Worm (Caenorhabditis elegans) whole organism, L1 larva: ENCODE results near the gene Y46G5A.8.
A peak's percentile ranks its signal among the peaks of the same experiment; 100 is the strongest.

Experiments used
- C04F5.9 ChIP-seq: sonication (generic microtip); optimal IDR thresholded peaks from 2 replicates; lab custom pipeline; 2016; ENCODE audit warnings: missing genetic modification characterization, missing compliant biosample characterization
- F16B12.6 ChIP-seq: fragments of 150-350 bp; optimal IDR thresholded peaks from 2 replicates; lab custom pipeline; 2014; ENCODE audit warnings: missing biosample characterization, missing genetic modification characterization
- Y116A8C.19 ChIP-seq: sonication (generic microtip); optimal IDR thresholded peaks from 2 replicates; lab custom pipeline; 2016; ENCODE audit warnings: missing compliant biosample characterization, missing genetic modification characterization, borderline replicate concordance
- ceh-8 ChIP-seq: fragments of 200-800 bp; sonication (Bioruptor generic); optimal IDR thresholded peaks from 2 replicates; lab custom pipeline; 2018; ENCODE audit warnings: mild to moderate bottlenecking, missing genetic modification characterization, moderate library complexity, missing compliant biosample characterization
- ceh-82 ChIP-seq, 3 experiments: fragments of 150-350 bp in 1 of 3; sonication (generic microtip) in 2 of 3; optimal IDR thresholded peaks; 2 replicates each; lab custom pipeline; 2014 to 2017; ENCODE audit warnings: missing biosample characterization in 3 of 3, missing genetic modification characterization in 3 of 3
- ceh-88 ChIP-seq: fragments of 200-800 bp; sonication (Bioruptor generic); IDR thresholded peaks from 2 replicates; pipeline ENCODE4 v1.3.6; 2022; ENCODE audit warnings: missing genetic modification characterization, missing compliant biosample characterization
- ceh-90 ChIP-seq: sonication (generic microtip); optimal IDR thresholded peaks from 2 replicates; lab custom pipeline; 2016; ENCODE audit warnings: missing genetic modification characterization, missing compliant biosample characterization
- dpl-1 ChIP-seq, 3 experiments: fragments of 150-350 bp in 2 of 3; sonication (generic microtip) in 1 of 3; optimal IDR thresholded peaks; 2 replicates each; lab custom pipeline; 2014 to 2017; ENCODE audit warnings: missing biosample characterization in 3 of 3, missing genetic modification characterization in 3 of 3, missing genetic modification reagents in 3 of 3
- dsc-1 ChIP-seq: sonication (generic microtip); optimal IDR thresholded peaks from 2 replicates; lab custom pipeline; 2016; ENCODE audit warnings: mild to moderate bottlenecking, missing genetic modification characterization, missing compliant biosample characterization
- efl-1 ChIP-seq, 4 experiments: fragments of 150-350 bp; optimal IDR thresholded peaks in 3 of 4; peaks in 1 of 4; 1 replicate in 1 of 4; 2 replicates in 3 of 4; lab custom pipeline; 2014; ENCODE audit warnings: missing biosample characterization in 2 of 4, missing genetic modification characterization in 2 of 4, missing genetic modification reagents in 2 of 4
- egl-13 ChIP-seq: sonication (generic microtip); optimal IDR thresholded peaks from 2 replicates; lab custom pipeline; 2016; ENCODE audit warnings: missing genotype, missing genetic modification reagents, missing genetic modification characterization, missing compliant biosample characterization
- elt-2 ChIP-seq: sonication (generic microtip); optimal IDR thresholded peaks from 2 replicates; lab custom pipeline; 2016; ENCODE audit warnings: missing genetic modification characterization, mild to moderate bottlenecking, inconsistent platforms, missing compliant biosample characterization, missing genetic modification reagents
- elt-3 ChIP-seq, 6 experiments: fragments of 150-350 bp in 1 of 6; sonication (generic microtip); optimal IDR thresholded peaks; 2 replicates each; lab custom pipeline; 2017 to 2018; ENCODE audit warnings: missing biosample characterization in 6 of 6, missing genetic modification characterization in 6 of 6, inconsistent platforms in 1 of 6
- grh-1 ChIP-seq: fragments of 200-800 bp; sonication (Bioruptor generic); IDR thresholded peaks from 2 replicates; pipeline ENCODE4 v1.3.6; 2022; ENCODE audit warnings: missing genetic modification reagents, missing genetic modification characterization, missing compliant biosample characterization
- isw-1 ChIP-seq: fragments of 200-800 bp; sonication (Bioruptor generic); IDR thresholded peaks from 2 replicates; pipeline ENCODE4 v1.3.6; 2022; ENCODE audit warnings: missing genetic modification characterization, missing compliant biosample characterization
- jun-1 ChIP-seq: fragments of 150-350 bp; optimal IDR thresholded peaks from 2 replicates; lab custom pipeline; 2014; ENCODE audit warnings: missing biosample characterization, missing genetic modification reagents, missing genetic modification characterization
- lin-13 ChIP-seq: fragments of 150-350 bp; optimal IDR thresholded peaks from 2 replicates; lab custom pipeline; 2014; ENCODE audit warnings: missing biosample characterization, missing genetic modification reagents, missing genetic modification characterization
- lin-14 ChIP-seq: fragments of 200-800 bp; sonication (Bioruptor generic); optimal IDR thresholded peaks from 2 replicates; lab custom pipeline; 2018; ENCODE audit warnings: mild to moderate bottlenecking, missing genetic modification characterization, moderate library complexity, missing compliant biosample characterization
- lin-15B ChIP-seq: fragments of 150-350 bp; sonication (generic microtip); optimal IDR thresholded peaks from 3 replicates; lab custom pipeline; 2014; ENCODE audit warnings: missing biosample characterization, missing genetic modification characterization
- lin-35 ChIP-seq, 2 experiments: fragments of 150-350 bp; optimal IDR thresholded peaks; 2 replicates each; lab custom pipeline; 2014; ENCODE audit warnings: missing biosample characterization in 2 of 2, missing genetic modification characterization in 2 of 2, missing genetic modification reagents in 2 of 2
- lsy-2 ChIP-seq, 2 experiments: fragments of 150-350 bp; optimal IDR thresholded peaks; 2 replicates each; lab custom pipeline; 2014; ENCODE audit warnings: missing biosample characterization in 2 of 2, missing genetic modification characterization in 2 of 2
- mab-9 ChIP-seq: fragments of 200-800 bp; sonication (Bioruptor generic); IDR thresholded peaks from 2 replicates; pipeline ENCODE4 v1.3.6; 2022; ENCODE audit warnings: missing genetic modification reagents, missing genetic modification characterization, missing compliant biosample characterization
- nhr-11 ChIP-seq: fragments of 150-350 bp; optimal IDR thresholded peaks from 2 replicates; lab custom pipeline; 2014; ENCODE audit warnings: missing biosample characterization, missing genetic modification characterization
- nhr-19 ChIP-seq: fragments of 200-800 bp; sonication (Bioruptor generic); conservative IDR thresholded peaks from 2 replicates; pipeline ENCODE4 v1.3.6; 2022; ENCODE audit warnings: missing genetic modification characterization, missing compliant biosample characterization
- nhr-20 ChIP-seq: sonication (generic microtip); optimal IDR thresholded peaks from 2 replicates; lab custom pipeline; 2016; ENCODE audit warnings: mild to moderate bottlenecking, missing genetic modification characterization, missing compliant biosample characterization
- nhr-237 ChIP-seq: fragments of 150-350 bp; optimal IDR thresholded peaks from 2 replicates; lab custom pipeline; 2014; ENCODE audit warnings: missing biosample characterization, missing genetic modification characterization
- nhr-47 ChIP-seq: sonication (generic microtip); optimal IDR thresholded peaks from 2 replicates; lab custom pipeline; 2016; ENCODE audit warnings: mild to moderate bottlenecking, missing genetic modification characterization, moderate library complexity, missing compliant biosample characterization
- nhr-71 ChIP-seq: sonication (generic microtip); optimal IDR thresholded peaks from 2 replicates; lab custom pipeline; 2016; ENCODE audit warnings: mild to moderate bottlenecking, missing genetic modification characterization, moderate library complexity, missing compliant biosample characterization
- nhr-77 ChIP-seq: fragments of 150-350 bp; optimal IDR thresholded peaks from 2 replicates; lab custom pipeline; 2014; ENCODE audit warnings: missing biosample characterization, missing genetic modification characterization
- nhr-85 ChIP-seq: sonication (generic microtip); peaks from one replicate; lab custom pipeline; 2016; ENCODE audit warnings: missing genetic modification characterization, inconsistent platforms, missing compliant biosample characterization
- nhr-90 ChIP-seq: sonication (generic microtip); optimal IDR thresholded peaks from 2 replicates; lab custom pipeline; 2016; ENCODE audit warnings: mild to moderate bottlenecking, missing genetic modification characterization, missing compliant biosample characterization; ENCODE audit not compliant: poor library complexity
- rnt-1 ChIP-seq: sonication (generic microtip); optimal IDR thresholded peaks from 2 replicates; lab custom pipeline; 2016; ENCODE audit warnings: mild to moderate bottlenecking, missing genetic modification characterization, moderate library complexity, missing compliant biosample characterization
- skn-1 ChIP-seq: fragments of 150-350 bp; optimal IDR thresholded peaks from 2 replicates; lab custom pipeline; 2014; ENCODE audit warnings: missing biosample characterization, missing genetic modification characterization
- snpc-4 ChIP-seq: fragments of 150-350 bp; optimal IDR thresholded peaks from 2 replicates; lab custom pipeline; 2014; ENCODE audit warnings: missing biosample characterization, missing genetic modification characterization
- snu-23 ChIP-seq: sonication (generic microtip); optimal IDR thresholded peaks from 2 replicates; lab custom pipeline; 2016; ENCODE audit warnings: missing genetic modification characterization, missing compliant biosample characterization
- swsn-7 ChIP-seq: sonication (generic microtip); optimal IDR thresholded peaks from 2 replicates; lab custom pipeline; 2016; ENCODE audit warnings: missing genetic modification characterization, missing compliant biosample characterization
- tbx-2 ChIP-seq: sonication (generic microtip); optimal IDR thresholded peaks from 2 replicates; lab custom pipeline; 2016; ENCODE audit warnings: missing genetic modification characterization, missing compliant biosample characterization
- unc-130 ChIP-seq: fragments of 150-350 bp; optimal IDR thresholded peaks from 2 replicates; lab custom pipeline; 2017; ENCODE audit warnings: missing biosample characterization, missing genetic modification characterization, inconsistent platforms
- unc-62 ChIP-seq: fragments of 150-350 bp; optimal IDR thresholded peaks from 2 replicates; lab custom pipeline; 2014; ENCODE audit warnings: missing biosample characterization, missing genetic modification reagents, missing genetic modification characterization
- unc-86 ChIP-seq: sonication (generic microtip); optimal IDR thresholded peaks from 2 replicates; lab custom pipeline; 2016; ENCODE audit warnings: missing genetic modification characterization, missing compliant biosample characterization
- unc-98 ChIP-seq: fragments of 200-800 bp; sonication (Bioruptor generic); IDR thresholded peaks from 2 replicates; pipeline ENCODE4 v1.3.6; 2022; ENCODE audit warnings: missing genetic modification characterization, missing compliant biosample characterization
- xbp-1 ChIP-seq: sonication (generic microtip); optimal IDR thresholded peaks from 2 replicates; lab custom pipeline; 2016; ENCODE audit warnings: missing genetic modification characterization, missing compliant biosample characterization
- zag-1 ChIP-seq: fragments of 150-350 bp; optimal IDR thresholded peaks from 2 replicates; lab custom pipeline; 2014; ENCODE audit warnings: missing biosample characterization, missing genetic modification characterization
- ztf-11 ChIP-seq, 2 experiments: sonication (generic microtip); optimal IDR thresholded peaks; 2 replicates each; lab custom pipeline; 2016 to 2017; ENCODE audit warnings: missing genetic modification characterization in 2 of 2, missing biosample characterization in 1 of 2, missing compliant biosample characterization in 1 of 2
- ztf-4 ChIP-seq: fragments of 150-350 bp; optimal IDR thresholded peaks from 2 replicates; lab custom pipeline; 2014; ENCODE audit warnings: missing biosample characterization, missing genetic modification characterization

Gene Y46G5A.8

DNA sequence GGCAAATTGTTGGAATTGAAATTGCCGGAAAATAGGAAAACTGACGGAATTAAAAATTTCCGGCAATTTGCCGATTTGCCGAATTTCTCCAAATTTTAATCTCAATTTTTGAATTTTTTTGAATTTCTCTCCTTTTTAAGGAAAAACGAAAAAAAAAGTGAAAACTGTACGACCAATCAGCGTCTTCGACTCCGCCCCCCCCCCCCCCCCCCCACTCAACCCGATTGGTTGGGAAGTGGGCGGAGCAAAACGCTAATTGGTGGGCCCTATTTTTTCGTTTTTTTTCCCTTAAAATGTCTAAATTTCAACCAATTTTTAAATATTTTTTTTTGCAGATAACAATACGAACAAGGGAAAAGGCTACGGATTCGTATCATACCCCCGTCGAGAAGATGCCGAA lies 13.8 kb downstream of the Y46G5A.8 start:
- peak; percentile 16 for TF ChIP-seq ceh-8 (GFP tag; lab: Kevin White, UChicago)
- TF ChIP-seq zag-1 (tag; lab: Kevin White, UChicago), result no peak

DNA sequence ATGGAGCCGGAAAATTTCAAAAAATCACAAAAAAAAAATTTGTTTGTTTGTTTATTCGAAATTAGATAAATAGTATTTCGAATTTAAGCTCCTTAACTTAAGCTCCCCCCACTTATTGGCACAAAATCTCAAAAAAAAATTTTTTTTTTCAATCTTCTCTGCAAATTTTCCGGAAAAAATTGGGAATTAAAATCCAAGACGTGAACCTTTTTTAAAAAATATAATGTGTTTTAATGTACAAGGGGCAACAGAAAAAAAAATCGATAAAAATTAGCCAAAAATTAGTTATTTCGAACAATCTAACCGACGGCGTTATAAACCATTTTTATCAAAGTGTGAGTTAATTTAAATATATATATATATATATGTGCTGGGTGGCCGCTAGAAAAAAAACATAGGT lies 18.3 kb downstream of the Y46G5A.8 start, which contains the start of gene Y46G5A.14:
TSS of gene Y46G5A.14 (plus strand) at position 301 of the 400 bp plus-strand sequence.
- TF ChIP-seq tbx-2 (tag; lab: Kevin White, UChicago) (no peak), nhr-237 (tag; lab: Kevin White, UChicago) (no peak), nhr-77 (tag; lab: Kevin White, UChicago) (no peak), ceh-82 (tag; optimal IDR thresholded peaks at IDR 0.05; lab: Kevin White, UChicago) (no peak), unc-62 (GFP tag; lab: Kevin White, UChicago) (no peak), unc-130 (tag; lab: Kevin White, UChicago) (no peak), lin-15B (no peak), jun-1 (tag; lab: Kevin White, UChicago) (no peak), nhr-11 (no peak), ztf-4 (tag; lab: Kevin White, UChicago) (no peak), ceh-90 (tag; lab: Kevin White, UChicago) (no peak), nhr-47 (tag; lab: Kevin White, UChicago) (no peak), ceh-88 (no peak), elt-2 (tag; lab: Kevin White, UChicago) (no peak), F16B12.6 (no peak), lsy-2 (tag; optimal IDR thresholded peaks at IDR 0.05; lab: Kevin White, UChicago) (no peak)

ce11 chrII:12776379-12776778 lies 20.2 kb downstream of the Y46G5A.8 start, which contains the start of gene Y46G5A.34:
Gene Y46G5A.34 (plus strand): TSS chrII:12776679.
- TF ChIP-seq elt-3 (tag; optimal IDR thresholded peaks at IDR 0.05; lab: Kevin White, UChicago), result no peak
- TF ChIP-seq nhr-85, result no peak
- TF ChIP-seq Y116A8C.19 (tag; lab: Kevin White, UChicago), result no peak
- no peak for TF ChIP-seq rnt-1 (tag; lab: Kevin White, UChicago)

DNA sequence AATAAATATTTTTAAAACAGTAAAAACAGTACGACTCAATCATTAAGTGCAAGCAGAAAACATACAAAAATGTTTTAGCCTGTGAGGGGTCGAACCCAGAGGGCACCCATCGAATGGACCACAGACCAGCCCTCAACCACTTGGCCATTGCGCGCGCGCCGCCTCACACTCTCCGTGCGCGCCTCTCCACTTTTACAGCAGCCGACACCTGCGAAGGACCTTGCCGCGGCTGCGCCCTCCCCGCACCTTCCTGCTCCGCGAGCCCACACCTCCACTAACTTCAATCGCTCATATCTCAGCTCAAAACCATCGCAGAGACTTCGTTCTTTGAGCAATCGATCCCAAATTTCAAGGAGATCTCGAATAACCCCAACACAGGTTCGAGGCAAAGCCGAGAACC lies 22.2 kb downstream of the Y46G5A.8 start:
- peak; percentile 68 for TF ChIP-seq lin-14 (GFP tag; lab: Kevin White, UChicago)
- peak; percentile 59 for TF ChIP-seq lin-15B
- peak; percentile 86 for TF ChIP-seq nhr-19 (GFP tag; lab: Robert Waterston, UW)
- TF ChIP-seq nhr-71 (tag; lab: Kevin White, UChicago), result peak; percentile 86
- peak; percentile 81 for TF ChIP-seq swsn-7 (tag; lab: Kevin White, UChicago)
- TF ChIP-seq dpl-1 (GFP tag; optimal IDR thresholded peaks at IDR 0.05; lab: Kevin White, UChicago), result peak in 2 of 3 experiments; percentile 19 to 36
- TF ChIP-seq nhr-20, result peak; percentile 71
- 0 out of 2 replicates have a peak, but pooled peaks have one; percentile 29 for TF ChIP-seq unc-98 (GFP tag; lab: Robert Waterston, UW)
- peak; percentile 57 for TF ChIP-seq grh-1 (GFP tag; lab: Robert Waterston, UW)
- peak; percentile 70 for TF ChIP-seq unc-86 (tag; lab: Kevin White, UChicago)
- peak; percentile 37 to 48 for TF ChIP-seq lin-35 (GFP tag; optimal IDR thresholded peaks at IDR 0.05; lab: Kevin White, UChicago)
- TF ChIP-seq nhr-90 (tag; lab: Kevin White, UChicago), result peak; percentile 70
- TF ChIP-seq skn-1 (tag; lab: Kevin White, UChicago), result peak; percentile 35
- TF ChIP-seq lin-13 (GFP tag; lab: Kevin White, UChicago), result peak; percentile 98
- 0 out of 2 replicates have a peak, but pooled peaks have one; percentile 37 for TF ChIP-seq mab-9 (GFP tag; lab: Robert Waterston, UW)
- TF ChIP-seq isw-1 (GFP tag; lab: Robert Waterston, UW), result peak; percentile 16; the same call in 1 of the 2 replicates
- peak; percentile 81 for TF ChIP-seq ceh-8 (GFP tag; lab: Kevin White, UChicago)
- peak; percentile 29 to 56 for TF ChIP-seq efl-1 (optimal IDR thresholded peaks at IDR 0.05; lab: Kevin White, UChicago)
- TF ChIP-seq efl-1 (GFP tag; optimal IDR thresholded peaks at IDR 0.05 in 1 of 2; lab: Kevin White, UChicago), result peak; percentile 29 to 95
- peak; percentile 64 for TF ChIP-seq nhr-85
- peak; percentile 80 for TF ChIP-seq snu-23
- TF ChIP-seq rnt-1 (tag; lab: Kevin White, UChicago), result peak; percentile 92
- peak; percentile 97 for TF ChIP-seq snpc-4 (tag; lab: Kevin White, UChicago)
- TF ChIP-seq nhr-47 (tag; lab: Kevin White, UChicago), result peak; percentile 84
- peak; percentile 58 for TF ChIP-seq xbp-1 (tag; lab: Kevin White, UChicago)
- TF ChIP-seq dsc-1 (tag; lab: Kevin White, UChicago), result peak; percentile 66
- peak; percentile 27 for TF ChIP-seq C04F5.9 (tag; lab: Kevin White, UChicago)
- peak; percentile 8 to 63 for TF ChIP-seq lsy-2 (tag; optimal IDR thresholded peaks at IDR 0.05; lab: Kevin White, UChicago)
- peak; percentile 25 for TF ChIP-seq egl-13 (tag; lab: Kevin White, UChicago)
- TF ChIP-seq ceh-88, result peak; percentile 54; the same call in 1 of the 2 replicates
- peak; percentile 46 to 72 (median 56) for TF ChIP-seq ceh-82 (tag; optimal IDR thresholded peaks at IDR 0.05; lab: Kevin White, UChicago)
- peak in 1 of 2 experiments; percentile 44 for TF ChIP-seq ztf-11 (tag; optimal IDR thresholded peaks at IDR 0.05; lab: Kevin White, UChicago)
- peak; percentile 69 for TF ChIP-seq tbx-2 (tag; lab: Kevin White, UChicago)
- TF ChIP-seq, all 84 proteins: peak for 32; not testable (repeated sequence) for 52
